Worm (Caenorhabditis elegans) whole organism, L3 larva: ENCODE data around the gene ceh-99.

ENCODE experiments used
- ZK546.5 ChIP-seq: sonication (generic microtip); optimal IDR thresholded peaks from 2 replicates; lab custom pipeline; 2017; ENCODE audit warnings: missing biosample characterization, missing genetic modification characterization
- ama-1 ChIP-seq: fragments of 150-350 bp; optimal IDR thresholded peaks from 2 replicates; lab custom pipeline; 2018
- ceh-28 ChIP-seq: fragments of 150-350 bp; optimal IDR thresholded peaks from 2 replicates; lab custom pipeline; 2014; ENCODE audit warnings: missing biosample characterization, missing genetic modification reagents, missing genetic modification characterization
- ceh-82 ChIP-seq: fragments of 150-350 bp; optimal IDR thresholded peaks from 2 replicates; lab custom pipeline; 2014; ENCODE audit warnings: missing biosample characterization, missing genetic modification characterization
- elt-3 ChIP-seq, 3 experiments: fragments of 150-350 bp in 1 of 3; sonication (generic microtip) in 2 of 3; optimal IDR thresholded peaks; 2 replicates in 2 of 3; 4 replicates in 1 of 3; lab custom pipeline; 2014 to 2017; ENCODE audit warnings: missing biosample characterization in 3 of 3, missing genetic modification characterization in 3 of 3
- eor-1 ChIP-seq, 2 experiments: fragments of 150-350 bp; optimal IDR thresholded peaks; 2 replicates each; lab custom pipeline; 2014 to 2018; ENCODE audit warnings: missing biosample characterization in 2 of 2, missing genetic modification characterization in 2 of 2
- fkh-10 ChIP-seq: sonication (generic microtip); optimal IDR thresholded peaks from 2 replicates; lab custom pipeline; 2017; ENCODE audit warnings: missing biosample characterization, missing genetic modification reagents, missing genetic modification characterization
- fos-1 ChIP-seq: fragments of 150-350 bp; optimal IDR thresholded peaks from 2 replicates; lab custom pipeline; 2014; ENCODE audit warnings: missing biosample characterization, missing genetic modification characterization
- lin-15B ChIP-seq: fragments of 150-350 bp; optimal IDR thresholded peaks from 2 replicates; lab custom pipeline; 2014; ENCODE audit warnings: missing biosample characterization, missing genetic modification characterization
- lin-39 ChIP-seq: fragments of 150-350 bp; optimal IDR thresholded peaks from 2 replicates; lab custom pipeline; 2018; ENCODE audit warnings: missing biosample characterization, missing genetic modification reagents, missing genetic modification characterization
- lsy-12 ChIP-seq: sonication (generic microtip); optimal IDR thresholded peaks from 2 replicates; lab custom pipeline; 2016; ENCODE audit warnings: mild to moderate bottlenecking, missing genetic modification characterization, missing compliant biosample characterization
- mml-1 ChIP-seq: fragments of 150-350 bp; sonication (generic microtip); optimal IDR thresholded peaks from 3 replicates; lab custom pipeline; 2014; ENCODE audit warnings: missing biosample characterization, missing genetic modification characterization
- nfya-1 ChIP-seq: sonication (generic microtip); optimal IDR thresholded peaks from 2 replicates; lab custom pipeline; 2017; ENCODE audit warnings: missing genetic modification characterization, mild to moderate bottlenecking, missing compliant biosample characterization, antibody characterized with exemption, moderate library complexity; ENCODE audit not compliant: insufficient read depth
- nhr-11 ChIP-seq: fragments of 150-350 bp; optimal IDR thresholded peaks from 2 replicates; lab custom pipeline; 2014; ENCODE audit warnings: missing biosample characterization, missing genetic modification characterization
- nhr-12 ChIP-seq: fragments of 150-350 bp; optimal IDR thresholded peaks from 2 replicates; lab custom pipeline; 2014; ENCODE audit warnings: missing biosample characterization, missing genetic modification characterization
- nhr-237 ChIP-seq: fragments of 150-350 bp; optimal IDR thresholded peaks from 2 replicates; lab custom pipeline; 2014; ENCODE audit warnings: missing biosample characterization, missing genetic modification characterization
- nhr-25 ChIP-seq: sonication (generic microtip); optimal IDR thresholded peaks from 2 replicates; lab custom pipeline; 2017; ENCODE audit warnings: missing biosample characterization, missing genetic modification characterization
- nhr-28 ChIP-seq: fragments of 150-350 bp; optimal IDR thresholded peaks from 2 replicates; lab custom pipeline; 2014; ENCODE audit warnings: missing biosample characterization, missing genetic modification characterization
- nhr-43 ChIP-seq: sonication (generic microtip); optimal IDR thresholded peaks from 2 replicates; lab custom pipeline; 2016; ENCODE audit warnings: mild to moderate bottlenecking, missing genetic modification characterization, missing compliant biosample characterization; ENCODE audit not compliant: poor library complexity, severe bottlenecking
- nhr-67 ChIP-seq: fragments of 150-350 bp; optimal IDR thresholded peaks from 2 replicates; lab custom pipeline; 2014; ENCODE audit warnings: missing biosample characterization, missing genetic modification characterization
- nhr-76 ChIP-seq: fragments of 150-350 bp; sonication (generic microtip); optimal IDR thresholded peaks from 5 replicates; lab custom pipeline; 2014; ENCODE audit warnings: missing biosample characterization, missing genetic modification characterization
- nhr-77 ChIP-seq: fragments of 150-350 bp; optimal IDR thresholded peaks from 2 replicates; lab custom pipeline; 2014; ENCODE audit warnings: missing biosample characterization, missing genetic modification characterization
- pha-4 ChIP-seq: fragments of 150-350 bp; optimal IDR thresholded peaks from 2 replicates; lab custom pipeline; 2014; ENCODE audit warnings: missing biosample characterization, missing genetic modification reagents, missing genetic modification characterization
- pqm-1 ChIP-seq: fragments of 150-350 bp; optimal IDR thresholded peaks from 2 replicates; lab custom pipeline; 2017; ENCODE audit warnings: missing biosample characterization, missing genetic modification characterization, inconsistent platforms
- sea-2 ChIP-seq: fragments of 150-350 bp; sonication (generic microtip); optimal IDR thresholded peaks from 4 replicates; lab custom pipeline; 2014; ENCODE audit warnings: missing biosample characterization, missing genetic modification reagents, missing genetic modification characterization
- skn-1 ChIP-seq: fragments of 150-350 bp; optimal IDR thresholded peaks from 2 replicates; lab custom pipeline; 2014; ENCODE audit warnings: missing biosample characterization, missing genetic modification characterization
- snpc-4 ChIP-seq: fragments of 150-350 bp; optimal IDR thresholded peaks from 2 replicates; lab custom pipeline; 2014; ENCODE audit warnings: missing biosample characterization, missing genetic modification characterization
- tbx-2 ChIP-seq: sonication (generic microtip); optimal IDR thresholded peaks from 2 replicates; lab custom pipeline; 2016; ENCODE audit warnings: mild to moderate bottlenecking, missing genetic modification characterization, missing compliant biosample characterization
- unc-39 ChIP-seq: sonication (generic microtip); optimal IDR thresholded peaks from 4 replicates; lab custom pipeline; 2017; ENCODE audit warnings: missing biosample characterization, missing genetic modification characterization
- zag-1 ChIP-seq: fragments of 150-350 bp; optimal IDR thresholded peaks from 2 replicates; lab custom pipeline; 2014; ENCODE audit warnings: missing biosample characterization, missing genetic modification characterization
- ztf-11 ChIP-seq: fragments of 150-350 bp; optimal IDR thresholded peaks from 2 replicates; lab custom pipeline; 2014; ENCODE audit warnings: missing biosample characterization, missing genetic modification characterization
- ztf-4 ChIP-seq: fragments of 150-350 bp; optimal IDR thresholded peaks from 2 replicates; lab custom pipeline; 2014; ENCODE audit warnings: missing biosample characterization, missing genetic modification characterization

Gene ceh-99

DNA sequence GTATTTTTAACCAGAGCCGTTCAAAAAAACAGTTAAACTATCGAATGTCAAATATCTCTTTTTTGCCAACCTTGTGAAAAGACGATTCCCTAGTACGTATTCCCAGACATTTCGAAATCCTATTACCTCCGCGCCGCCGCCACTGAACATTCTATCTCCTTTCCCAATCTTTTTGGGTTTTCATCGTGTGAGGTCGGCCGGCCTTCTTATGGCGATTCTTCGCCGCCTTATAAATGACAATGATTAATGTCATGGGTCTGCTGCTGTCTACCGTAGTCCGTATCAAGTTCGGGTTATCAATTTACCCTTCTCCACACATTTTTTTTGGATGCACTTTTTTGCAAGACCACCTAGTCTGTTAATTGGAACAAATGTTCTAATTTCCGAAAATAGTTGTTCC lies 29.8 kb downstream of the ceh-99 start:
- TF ChIP-seq nhr-43 (tag; lab: Kevin White, UChicago) (peak; percentile 4), nhr-76 (tag; lab: Kevin White, UChicago) (no peak), nhr-25 (tag; lab: Kevin White, UChicago) (peak; percentile 52), nhr-12 (tag; lab: Kevin White, UChicago) (no peak), nfya-1 (tag; lab: Kevin White, UChicago) (peak; percentile 75), elt-3 (tag; optimal IDR thresholded peaks at IDR 0.05; lab: Kevin White, UChicago) (peak in 1 of 3 experiments; percentile 20)

ce11 chrII:12550940-12551339 lies 31.2 kb downstream of the ceh-99 start:
- no peak for TF ChIP-seq lin-15B
- TF ChIP-seq lin-39 (tag; lab: Kevin White, UChicago), result no peak
- TF ChIP-seq ztf-11 (tag; lab: Kevin White, UChicago), result no peak
- no peak for TF ChIP-seq pha-4

DNA sequence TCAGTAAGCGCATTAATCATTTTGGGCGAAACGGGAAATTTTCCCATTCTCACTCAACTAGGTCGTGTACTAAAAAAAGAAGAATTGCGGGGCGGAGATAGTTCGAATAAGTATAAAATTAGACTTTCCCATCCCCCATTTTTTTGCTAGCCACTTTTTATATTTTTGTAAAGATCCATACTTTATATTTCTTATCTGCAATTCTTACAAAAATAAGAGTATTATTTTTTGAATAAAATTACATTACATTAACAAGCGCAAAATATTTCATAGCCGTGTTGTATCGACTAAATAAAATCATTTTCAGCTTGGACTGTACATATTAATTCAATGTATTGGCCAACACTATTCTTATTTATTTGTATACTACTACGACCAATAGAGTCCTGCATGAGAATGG lies 35.8 kb downstream of the ceh-99 start, which contains the start of gene F49C5.11:
TSS of gene F49C5.11 (plus strand) at position 301 of the 400 bp plus-strand sequence.
- TF ChIP-seq snpc-4 (tag; lab: Kevin White, UChicago) (no peak), ceh-82 (tag; lab: Kevin White, UChicago) (no peak), nhr-25 (tag; lab: Kevin White, UChicago) (no peak), nfya-1 (tag; lab: Kevin White, UChicago) (no peak), skn-1 (tag; lab: Kevin White, UChicago) (no peak), lsy-12 (no peak), tbx-2 (tag; lab: Kevin White, UChicago) (no peak), nhr-67 (tag; lab: Kevin White, UChicago) (no peak)

DNA sequence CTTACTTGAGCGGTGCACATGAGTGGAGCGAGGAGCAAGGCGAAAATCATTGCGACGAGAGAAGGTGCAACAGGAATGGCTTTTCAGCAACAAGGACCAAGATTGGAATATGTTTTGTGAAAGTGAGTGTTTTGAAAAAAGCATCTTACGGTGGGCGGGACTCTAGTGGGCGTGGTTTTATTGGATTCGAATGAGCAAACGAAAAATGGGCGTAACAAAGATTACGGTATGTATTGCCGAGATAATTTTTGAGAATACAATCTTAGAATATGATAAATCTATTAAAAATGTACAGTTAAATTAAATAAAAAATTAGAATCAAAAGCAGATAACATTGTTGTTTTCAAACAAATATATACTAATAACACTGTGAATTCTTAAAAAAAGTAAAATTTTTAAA lies 40.4 kb downstream of the ceh-99 start, which contains the start of gene F49C5.12:
TSS of gene F49C5.12 (minus strand) at position 101 of the 400 bp plus-strand sequence.
- TF ChIP-seq snpc-4 (tag; lab: Kevin White, UChicago), result no peak
- no peak for TF ChIP-seq skn-1 (tag; lab: Kevin White, UChicago)
- TF ChIP-seq nhr-12 (tag; lab: Kevin White, UChicago), result no peak
- no peak for TF ChIP-seq nhr-77 (tag; lab: Kevin White, UChicago)
- no peak for TF ChIP-seq fos-1 (tag; lab: Kevin White, UChicago)
- no peak for TF ChIP-seq sea-2 (GFP tag; lab: Kevin White, UChicago)
- no peak for TF ChIP-seq fkh-10 (GFP tag; lab: Kevin White, UChicago)
- TF ChIP-seq pha-4, result no peak
- TF ChIP-seq nhr-67 (tag; lab: Kevin White, UChicago), result no peak
- no peak for TF ChIP-seq eor-1 (tag; optimal IDR thresholded peaks at IDR 0.05; lab: Kevin White, UChicago)
- no peak for TF ChIP-seq nhr-28 (tag; lab: Kevin White, UChicago)
- TF ChIP-seq ZK546.5 (tag; lab: Kevin White, UChicago), result no peak
- TF ChIP-seq ceh-28 (tag; lab: Kevin White, UChicago), result no peak
- TF ChIP-seq pqm-1 (tag; lab: Kevin White, UChicago), result no peak
- TF ChIP-seq elt-3 (tag; optimal IDR thresholded peaks at IDR 0.05; lab: Kevin White, UChicago), result no peak
- TF ChIP-seq unc-39 (tag; lab: Kevin White, UChicago), result no peak
- no peak for TF ChIP-seq ama-1

ce11 chrII:12565851-12566250 lies 46.1 kb downstream of the ceh-99 start, which contains the start of gene F49C5.7:
F49C5.7 (plus strand) TSS chrII:12566151.
- TF ChIP-seq nhr-11 (tag; lab: Kevin White, UChicago), result no peak
- no peak for TF ChIP-seq ceh-28 (tag; lab: Kevin White, UChicago)
- no peak for TF ChIP-seq ceh-82 (tag; lab: Kevin White, UChicago)
- TF ChIP-seq nhr-67 (tag; lab: Kevin White, UChicago), result no peak
- TF ChIP-seq lsy-12, result no peak
- no peak for TF ChIP-seq skn-1 (tag; lab: Kevin White, UChicago)
- TF ChIP-seq fos-1 (tag; lab: Kevin White, UChicago), result no peak
- no peak for TF ChIP-seq zag-1 (tag; lab: Kevin White, UChicago)
- no peak for TF ChIP-seq ztf-4 (tag; lab: Kevin White, UChicago)
- TF ChIP-seq mml-1 (tag; lab: Kevin White, UChicago), result no peak
- TF ChIP-seq nhr-237 (tag; lab: Kevin White, UChicago), result no peak
